Worm (Caenorhabditis elegans): ENCODE measurements around the gene T13C5.7.

The T13C5.7 gene

ce11 chrX:6201542-6201941 is 21.1 kb downstream of the T13C5.7 start:
- no peak for TF ChIP-seq hnd-1 (tag; optimal IDR thresholded peaks at IDR 0.05)
- TF ChIP-seq sea-1 (GFP tag; conservative IDR thresholded peaks at IDR 0.05) = no peak
- no peak for TF ChIP-seq ama-1 (optimal IDR thresholded peaks at IDR 0.05)
- no peak for TF ChIP-seq aly-1 (tag; optimal IDR thresholded peaks at IDR 0.05)
- no peak for TF ChIP-seq B0310.2 (tag; optimal IDR thresholded peaks at IDR 0.05)
- TF ChIP-seq tbx-37 (GFP tag; conservative IDR thresholded peaks at IDR 0.05) = no peak
- no peak for TF ChIP-seq ets-7 (tag; optimal IDR thresholded peaks at IDR 0.05)
- TF ChIP-seq F13C5.2 (tag; optimal IDR thresholded peaks at IDR 0.05) = no peak
- no peak for TF ChIP-seq pes-1 (GFP tag; IDR thresholded peaks at IDR 0.05)
- TF ChIP-seq flt-1 (GFP tag; IDR thresholded peaks at IDR 0.05) = no peak
- no peak for TF ChIP-seq ceh-36 (tag; optimal IDR thresholded peaks at IDR 0.05)
- no peak for TF ChIP-seq ceh-13 (GFP tag; optimal IDR thresholded peaks at IDR 0.05)
- TF ChIP-seq hmbx-1 (tag; optimal IDR thresholded peaks at IDR 0.05) = no peak
- no peak for TF ChIP-seq tbx-11 (GFP tag; IDR thresholded peaks at IDR 0.05)
- no peak for TF ChIP-seq tra-4 (tag; optimal IDR thresholded peaks at IDR 0.05)
- TF ChIP-seq scrt-1 (GFP tag; IDR thresholded peaks at IDR 0.05) = no peak
- no peak for TF ChIP-seq hmg-4 (GFP tag; optimal IDR thresholded peaks at IDR 0.05)

- TF ChIP-seq hnd-1 (tag; optimal IDR thresholded peaks at IDR 0.05) (no peak), sea-1 (GFP tag; conservative IDR thresholded peaks at IDR 0.05) (no peak), ceh-13 (GFP tag; optimal IDR thresholded peaks at IDR 0.05) (no peak), F13C5.2 (tag; optimal IDR thresholded peaks at IDR 0.05) (no peak), pes-1 (GFP tag; IDR thresholded peaks at IDR 0.05) (no peak), ceh-36 (tag; optimal IDR thresholded peaks at IDR 0.05) (no peak), aly-1 (tag; optimal IDR thresholded peaks at IDR 0.05) (no peak), hmg-4 (GFP tag; optimal IDR thresholded peaks at IDR 0.05) (no peak), ets-7 (tag; optimal IDR thresholded peaks at IDR 0.05) (no peak), tbx-11 (GFP tag; IDR thresholded peaks at IDR 0.05) (no peak), ama-1 (optimal IDR thresholded peaks at IDR 0.05) (no peak), hmbx-1 (tag; optimal IDR thresholded peaks at IDR 0.05) (no peak), tbx-37 (GFP tag; conservative IDR thresholded peaks at IDR 0.05) (no peak), tra-4 (tag; optimal IDR thresholded peaks at IDR 0.05) (no peak), scrt-1 (GFP tag; IDR thresholded peaks at IDR 0.05) (no peak)
Measured at ce11 chrX:6202809-6203208, 22.4 kb downstream of the T13C5.7 start.

- TF ChIP-seq ceh-36 (tag; optimal IDR thresholded peaks at IDR 0.05) (no peak), F13C5.2 (tag; optimal IDR thresholded peaks at IDR 0.05) (no peak), hmg-4 (GFP tag; optimal IDR thresholded peaks at IDR 0.05) (no peak), B0310.2 (tag; optimal IDR thresholded peaks at IDR 0.05) (no peak), tra-4 (tag; optimal IDR thresholded peaks at IDR 0.05) (no peak), scrt-1 (GFP tag; IDR thresholded peaks at IDR 0.05) (no peak), pes-1 (GFP tag; IDR thresholded peaks at IDR 0.05) (no peak), hnd-1 (tag; optimal IDR thresholded peaks at IDR 0.05) (no peak), ets-7 (tag; optimal IDR thresholded peaks at IDR 0.05) (no peak), aly-1 (tag; optimal IDR thresholded peaks at IDR 0.05) (no peak), hmbx-1 (tag; optimal IDR thresholded peaks at IDR 0.05) (no peak), ceh-13 (GFP tag; optimal IDR thresholded peaks at IDR 0.05) (no peak), tbx-37 (GFP tag; conservative IDR thresholded peaks at IDR 0.05) (no peak), sea-1 (GFP tag; conservative IDR thresholded peaks at IDR 0.05) (no peak), ama-1 (optimal IDR thresholded peaks at IDR 0.05) (no peak), flt-1 (GFP tag; IDR thresholded peaks at IDR 0.05) (no peak), tbx-11 (GFP tag; IDR thresholded peaks at IDR 0.05) (no peak)
Measured at ce11 chrX:6203315-6203714, 22.9 kb downstream of the T13C5.7 start.

- TF ChIP-seq tbx-37 (GFP tag; conservative IDR thresholded peaks at IDR 0.05) (no peak), ceh-13 (GFP tag; optimal IDR thresholded peaks at IDR 0.05) (no peak), scrt-1 (GFP tag; IDR thresholded peaks at IDR 0.05) (no peak), ceh-36 (tag; optimal IDR thresholded peaks at IDR 0.05) (no peak), sea-1 (GFP tag; conservative IDR thresholded peaks at IDR 0.05) (no peak), F13C5.2 (tag; optimal IDR thresholded peaks at IDR 0.05) (no peak), hnd-1 (tag; optimal IDR thresholded peaks at IDR 0.05) (no peak), tbx-11 (GFP tag; IDR thresholded peaks at IDR 0.05) (no peak), tra-4 (tag; optimal IDR thresholded peaks at IDR 0.05) (no peak), B0310.2 (tag; optimal IDR thresholded peaks at IDR 0.05) (no peak), ama-1 (optimal IDR thresholded peaks at IDR 0.05) (no peak), hmbx-1 (tag; optimal IDR thresholded peaks at IDR 0.05) (no peak), aly-1 (tag; optimal IDR thresholded peaks at IDR 0.05) (no peak), flt-1 (GFP tag; IDR thresholded peaks at IDR 0.05) (no peak), pes-1 (GFP tag; IDR thresholded peaks at IDR 0.05) (no peak)
Measured at ce11 chrX:6204696-6205232, 24.4 kb downstream of the T13C5.7 start, which contains the start of gene bca-1. Gene bca-1 (minus strand): TSS chrX:6204746.

- TF ChIP-seq aly-1 (tag; optimal IDR thresholded peaks at IDR 0.05) (no peak), pes-1 (GFP tag; IDR thresholded peaks at IDR 0.05) (no peak), hnd-1 (tag; optimal IDR thresholded peaks at IDR 0.05) (no peak), hmg-4 (GFP tag; optimal IDR thresholded peaks at IDR 0.05) (no peak), ceh-36 (tag; optimal IDR thresholded peaks at IDR 0.05) (no peak), F13C5.2 (tag; optimal IDR thresholded peaks at IDR 0.05) (no peak), ets-7 (tag; optimal IDR thresholded peaks at IDR 0.05) (no peak), hmbx-1 (tag; optimal IDR thresholded peaks at IDR 0.05) (no peak), B0310.2 (tag; optimal IDR thresholded peaks at IDR 0.05) (no peak), flt-1 (GFP tag; IDR thresholded peaks at IDR 0.05) (no peak)
Measured at ce11 chrX:6205325-6205724, 24.9 kb downstream of the T13C5.7 start.

- TF ChIP-seq scrt-1 (GFP tag; IDR thresholded peaks at IDR 0.05) = no peak
- TF ChIP-seq hmg-4 (GFP tag; optimal IDR thresholded peaks at IDR 0.05) = no peak
Measured at ce11 chrX:6206305-6206704, 25.9 kb downstream of the T13C5.7 start, which contains the start of gene mtp-18. Gene mtp-18 (minus strand): TSS chrX:6206405.

DNA sequence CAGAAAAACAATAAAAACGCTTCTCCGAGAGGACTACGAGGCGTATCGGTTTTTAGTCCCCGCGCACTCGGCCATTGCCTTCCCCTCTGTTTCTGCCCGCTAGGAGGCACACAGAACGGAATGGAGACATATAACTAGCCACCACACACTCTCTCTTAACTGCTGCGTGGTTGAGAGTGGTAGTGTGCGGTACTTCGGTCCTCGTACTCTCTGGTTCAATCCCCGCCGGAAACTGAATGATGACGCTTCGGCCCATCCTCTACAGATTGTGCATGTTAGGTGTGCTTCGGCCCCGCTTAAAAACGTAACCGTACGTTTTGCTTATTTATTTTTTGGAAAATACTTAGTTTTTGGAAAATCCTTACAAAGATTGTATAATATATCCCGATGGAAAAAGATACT is 27.3 kb downstream of the T13C5.7 start, which contains the start of gene T13C5.6:
Gene T13C5.6 (minus strand): TSS at position 1 of the 402 bp plus-strand sequence.
- TF ChIP-seq ets-7 (tag; optimal IDR thresholded peaks at IDR 0.05) (peak; percentile 96), hnd-1 (tag; optimal IDR thresholded peaks at IDR 0.05) (peak; percentile 95), hmg-4 (GFP tag; optimal IDR thresholded peaks at IDR 0.05) (peak; percentile 100), hmbx-1 (tag; optimal IDR thresholded peaks at IDR 0.05) (peak; percentile 85), tbx-37 (GFP tag; conservative IDR thresholded peaks at IDR 0.05) (peak; percentile 98), aly-1 (tag; optimal IDR thresholded peaks at IDR 0.05) (peak; percentile 98), flt-1 (GFP tag; IDR thresholded peaks at IDR 0.05) (peak; percentile 95), ceh-36 (tag; optimal IDR thresholded peaks at IDR 0.05) (peak; percentile 93), ama-1 (optimal IDR thresholded peaks at IDR 0.05) (peak; percentile 58), B0310.2 (tag; optimal IDR thresholded peaks at IDR 0.05) (peak; percentile 96), pes-1 (GFP tag; IDR thresholded peaks at IDR 0.05) (peak; percentile 98), tra-4 (tag; optimal IDR thresholded peaks at IDR 0.05) (peak; percentile 95), sea-1 (GFP tag; conservative IDR thresholded peaks at IDR 0.05) (peak; percentile 98), ceh-13 (GFP tag; optimal IDR thresholded peaks at IDR 0.05) (peak; percentile 93), tbx-11 (GFP tag; IDR thresholded peaks at IDR 0.05) (peak; percentile 97), F13C5.2 (tag; optimal IDR thresholded peaks at IDR 0.05) (peak; percentile 99), scrt-1 (GFP tag; IDR thresholded peaks at IDR 0.05) (peak; percentile 94)

All from whole organism, early embryonic.